Worm (Caenorhabditis elegans) whole organism, L3 larva: ENCODE measurements around the gene atln-2.

Experiments
- fkh-10 ChIP-seq: sonication (generic microtip); optimal IDR thresholded peaks from 2 replicates; lab custom pipeline; 2017; ENCODE audit warnings: missing biosample characterization, missing genetic modification reagents, missing genetic modification characterization
- jun-1 ChIP-seq: fragments of 150-350 bp; optimal IDR thresholded peaks from 2 replicates; lab custom pipeline; 2014; ENCODE audit warnings: missing biosample characterization, missing genetic modification reagents, missing genetic modification characterization
- lin-15B ChIP-seq: fragments of 150-350 bp; optimal IDR thresholded peaks from 2 replicates; lab custom pipeline; 2014; ENCODE audit warnings: missing biosample characterization, missing genetic modification characterization

- TF ChIP-seq fkh-10 (GFP tag; lab: Kevin White, UChicago) (no peak), lin-15B (no peak), jun-1 (tag; lab: Kevin White, UChicago) (no peak)
Observed at ce11 chrIV:15038821-15039220, 57.4 kb downstream of the atln-2 start.
